Worm (Caenorhabditis elegans) whole organism, young adult: Measurements from ENCODE around the gene srx-19.

Experiments
- B0019.2 ChIP-seq: fragments of 200-800 bp; sonication (Bioruptor generic); conservative IDR thresholded peaks from 2 replicates; pipeline ENCODE4 v1.3.6; 2022; ENCODE audit warnings: missing genetic modification reagents, missing genetic modification characterization, missing compliant biosample characterization
- B0336.3 ChIP-seq: fragments of 200-800 bp; sonication (Bioruptor generic); IDR thresholded peaks from 2 replicates; pipeline ENCODE4 v1.3.6; 2022; ENCODE audit warnings: missing genetic modification characterization, missing compliant biosample characterization
- C17E4.6 ChIP-seq: fragments of 200-800 bp; sonication (Bioruptor generic); IDR thresholded peaks from 2 replicates; pipeline ENCODE4 v1.3.6; 2022; ENCODE audit warnings: missing genetic modification reagents, missing genetic modification characterization, missing compliant biosample characterization
- F10E7.11 ChIP-seq: sonication (generic microtip); optimal IDR thresholded peaks from 2 replicates; lab custom pipeline; 2017; ENCODE audit warnings: mild to moderate bottlenecking, missing genetic modification characterization, moderate library complexity, missing compliant biosample characterization
- F23B12.7 ChIP-seq: sonication (generic microtip); optimal IDR thresholded peaks from 2 replicates; lab custom pipeline; 2017; ENCODE audit warnings: missing genetic modification characterization, mild to moderate bottlenecking, missing compliant biosample characterization, antibody characterized with exemption, moderate library complexity; ENCODE audit not compliant: insufficient read depth
- F33H1.4 ChIP-seq: fragments of 200-800 bp; sonication (Bioruptor generic); IDR thresholded peaks from 2 replicates; pipeline ENCODE4 v1.3.6; 2022; ENCODE audit warnings: missing genetic modification reagents, missing genetic modification characterization, missing compliant biosample characterization
- F55B11.4 ChIP-seq: sonication (generic microtip); optimal IDR thresholded peaks from 2 replicates; lab custom pipeline; 2016; ENCODE audit warnings: missing compliant biosample characterization, missing genetic modification characterization, borderline replicate concordance; ENCODE audit not compliant: insufficient read depth
- F57A8.1 ChIP-seq: fragments of 200-800 bp; sonication (Bioruptor generic); optimal IDR thresholded peaks from 2 replicates; lab custom pipeline; 2018; ENCODE audit warnings: mild to moderate bottlenecking, missing genetic modification characterization, moderate library complexity, missing compliant biosample characterization
- K11D2.4 ChIP-seq: fragments of 200-800 bp; sonication (Bioruptor generic); IDR thresholded peaks from 2 replicates; pipeline ENCODE4 v1.3.6; 2022; ENCODE audit warnings: missing genetic modification reagents, missing genetic modification characterization, missing compliant biosample characterization
- K12H6.12 ChIP-seq: fragments of 200-800 bp; sonication (Bioruptor generic); optimal IDR thresholded peaks from 2 replicates; lab custom pipeline; 2018; ENCODE audit warnings: mild to moderate bottlenecking, missing genetic modification characterization, missing compliant biosample characterization
- T07F8.4 ChIP-seq: sonication (generic microtip); optimal IDR thresholded peaks from 2 replicates; lab custom pipeline; 2016; ENCODE audit warnings: mild to moderate bottlenecking, missing genetic modification characterization, moderate library complexity, missing compliant biosample characterization
- Y53F4B.3 ChIP-seq: fragments of 200-800 bp; sonication (Bioruptor generic); IDR thresholded peaks from 2 replicates; pipeline ENCODE4 v1.3.6; 2022; ENCODE audit warnings: missing genetic modification reagents, missing genetic modification characterization, missing compliant biosample characterization
- Y67H2A.10 ChIP-seq: fragments of 200-800 bp; sonication (Bioruptor generic); conservative IDR thresholded peaks from 2 replicates; pipeline ENCODE4 v1.3.6; 2022; ENCODE audit warnings: missing genetic modification reagents, missing genetic modification characterization, missing compliant biosample characterization
- Y79H2A.3 ChIP-seq: fragments of 200-800 bp; sonication (Bioruptor generic); conservative IDR thresholded peaks from 2 replicates; pipeline ENCODE4 v1.3.6; 2022; ENCODE audit warnings: missing genetic modification reagents, missing genetic modification characterization, missing compliant biosample characterization
- ZK185.1 ChIP-seq: sonication (generic microtip); optimal IDR thresholded peaks from 2 replicates; lab custom pipeline; 2016; ENCODE audit warnings: mild to moderate bottlenecking, missing genetic modification characterization, missing compliant biosample characterization; ENCODE audit not compliant: poor library complexity, severe bottlenecking
- aptf-2 ChIP-seq: fragments of 200-800 bp; sonication (Bioruptor generic); conservative IDR thresholded peaks from 2 replicates; pipeline ENCODE4 v1.3.6; 2022; ENCODE audit warnings: missing genetic modification reagents, missing genetic modification characterization, missing compliant biosample characterization
- attf-5 ChIP-seq: fragments of 200-800 bp; sonication (Bioruptor generic); optimal IDR thresholded peaks from 2 replicates; lab custom pipeline; 2018; ENCODE audit warnings: mild to moderate bottlenecking, missing genetic modification characterization, missing compliant biosample characterization
- bed-1 ChIP-seq: fragments of 200-800 bp; sonication (Bioruptor generic); IDR thresholded peaks from 2 replicates; pipeline ENCODE4 v1.3.6; 2022; ENCODE audit warnings: missing genetic modification reagents, missing genetic modification characterization, missing compliant biosample characterization
- ccch-3 ChIP-seq: fragments of 200-800 bp; sonication (Bioruptor generic); optimal IDR thresholded peaks from 2 replicates; lab custom pipeline; 2018; ENCODE audit warnings: mild to moderate bottlenecking, missing genetic modification characterization, missing compliant biosample characterization
- cebp-2 ChIP-seq: fragments of 200-800 bp; sonication (Bioruptor generic); IDR thresholded peaks from 2 replicates; pipeline ENCODE4 v1.3.6; 2022; ENCODE audit warnings: missing genetic modification characterization, missing compliant biosample characterization
- ceh-40 ChIP-seq: fragments of 200-800 bp; sonication (Bioruptor generic); IDR thresholded peaks from 2 replicates; pipeline ENCODE4 v1.3.6; 2022; ENCODE audit warnings: missing genetic modification characterization, missing compliant biosample characterization
- ceh-58 ChIP-seq: fragments of 200-800 bp; sonication (Bioruptor generic); IDR thresholded peaks from 2 replicates; pipeline ENCODE4 v1.3.6; 2022; ENCODE audit warnings: missing genetic modification characterization, missing compliant biosample characterization
- chd-7 ChIP-seq: sonication (generic microtip); optimal IDR thresholded peaks from 2 replicates; lab custom pipeline; 2016; ENCODE audit warnings: mild to moderate bottlenecking, missing genetic modification characterization, moderate library complexity, missing compliant biosample characterization
- dox-1 ChIP-seq: fragments of 200-800 bp; sonication (Bioruptor generic); IDR thresholded peaks from 2 replicates; pipeline ENCODE4 v1.3.6; 2022; ENCODE audit warnings: missing genetic modification reagents, missing genetic modification characterization, missing compliant biosample characterization
- efl-1 ChIP-seq: fragments of 150-350 bp; optimal IDR thresholded peaks from 2 replicates; lab custom pipeline; 2014; ENCODE audit warnings: missing biosample characterization, missing genetic modification reagents, missing genetic modification characterization
- egl-44 ChIP-seq: fragments of 200-800 bp; sonication (Bioruptor generic); IDR thresholded peaks from 2 replicates; pipeline ENCODE4 v1.3.6; 2022; ENCODE audit warnings: missing genetic modification reagents, missing genetic modification characterization, missing compliant biosample characterization
- egrh-3 ChIP-seq: fragments of 200-800 bp; sonication (Bioruptor generic); IDR thresholded peaks from 2 replicates; pipeline ENCODE4 v1.3.6; 2022; ENCODE audit warnings: missing genetic modification reagents, missing genetic modification characterization, missing compliant biosample characterization
- ekl-4 ChIP-seq: fragments of 200-800 bp; sonication (Bioruptor generic); IDR thresholded peaks from 2 replicates; pipeline ENCODE4 v1.3.6; 2022; ENCODE audit warnings: missing genetic modification reagents, missing genetic modification characterization, missing compliant biosample characterization
- hlh-12 ChIP-seq: sonication (generic microtip); optimal IDR thresholded peaks from 2 replicates; lab custom pipeline; 2016; ENCODE audit warnings: missing genetic modification characterization, missing compliant biosample characterization
- hlh-26 ChIP-seq: fragments of 200-800 bp; sonication (Bioruptor generic); conservative IDR thresholded peaks from 2 replicates; pipeline ENCODE4 v1.3.6; 2022; ENCODE audit warnings: missing genetic modification reagents, missing genetic modification characterization, missing compliant biosample characterization
- lin-26 ChIP-seq: fragments of 200-800 bp; sonication (Bioruptor generic); IDR thresholded peaks from 2 replicates; pipeline ENCODE4 v1.3.6; 2022; ENCODE audit warnings: missing genetic modification reagents, missing genetic modification characterization, missing compliant biosample characterization
- lir-1 ChIP-seq: fragments of 200-800 bp; sonication (Bioruptor generic); conservative IDR thresholded peaks from 2 replicates; pipeline ENCODE4 v1.3.6; 2022; ENCODE audit warnings: missing genetic modification reagents, missing genetic modification characterization, missing compliant biosample characterization
- lsl-1 ChIP-seq: fragments of 200-800 bp; sonication (Bioruptor generic); optimal IDR thresholded peaks from 2 replicates; lab custom pipeline; 2018; ENCODE audit warnings: mild to moderate bottlenecking, missing genetic modification characterization, moderate library complexity, missing compliant biosample characterization
- madf-10 ChIP-seq: sonication (generic microtip); optimal IDR thresholded peaks from 2 replicates; lab custom pipeline; 2016; ENCODE audit warnings: mild to moderate bottlenecking, missing genetic modification characterization, missing compliant biosample characterization
- madf-8 ChIP-seq: fragments of 200-800 bp; sonication (Bioruptor generic); conservative IDR thresholded peaks from 2 replicates; pipeline ENCODE4 v1.3.6; 2022; ENCODE audit warnings: missing genetic modification reagents, missing genetic modification characterization, missing compliant biosample characterization
- nfya-1 ChIP-seq: sonication (generic microtip); optimal IDR thresholded peaks from 2 replicates; lab custom pipeline; 2017; ENCODE audit warnings: antibody characterized with exemption, missing compliant biosample characterization, missing genetic modification characterization, borderline replicate concordance; ENCODE audit not compliant: insufficient read depth
- nhr-120 ChIP-seq: fragments of 200-800 bp; sonication (Bioruptor generic); IDR thresholded peaks from 2 replicates; pipeline ENCODE4 v1.3.6; 2022; ENCODE audit warnings: missing genetic modification characterization, missing compliant biosample characterization
- rec-8 ChIP-seq, 2 experiments: sonication (generic microtip); optimal IDR thresholded peaks; 2 replicates each; lab custom pipeline; 2016; ENCODE audit warnings: mild to moderate bottlenecking in 2 of 2, missing genetic modification characterization in 2 of 2, missing genetic modification reagents in 2 of 2, missing genotype in 2 of 2, missing biosample characterization in 1 of 2, missing compliant biosample characterization in 1 of 2, moderate library complexity in 1 of 2
- repo-1 ChIP-seq: sonication (generic microtip); optimal IDR thresholded peaks from 2 replicates; lab custom pipeline; 2017; ENCODE audit warnings: mild to moderate bottlenecking, missing genetic modification characterization, missing compliant biosample characterization
- snpc-3.4 ChIP-seq: sonication (generic microtip); optimal IDR thresholded peaks from 2 replicates; lab custom pipeline; 2017; ENCODE audit warnings: missing genetic modification characterization, mild to moderate bottlenecking, missing compliant biosample characterization, antibody characterized with exemption, moderate library complexity, missing genotype, missing genetic modification reagents
- sptf-2 ChIP-seq: fragments of 200-800 bp; sonication (Bioruptor generic); optimal IDR thresholded peaks from 2 replicates; lab custom pipeline; 2018; ENCODE audit warnings: mild to moderate bottlenecking, missing genetic modification characterization, missing compliant biosample characterization
- tlf-1 ChIP-seq: fragments of 200-800 bp; sonication (Bioruptor generic); optimal IDR thresholded peaks from 2 replicates; lab custom pipeline; 2018; ENCODE audit warnings: mild to moderate bottlenecking, missing genetic modification characterization, missing compliant biosample characterization
- unc-62 ChIP-seq: fragments of 150-350 bp; optimal IDR thresholded peaks from 2 replicates; lab custom pipeline; 2014; ENCODE audit warnings: missing biosample characterization, missing genetic modification reagents, missing genetic modification characterization
- zim-3 ChIP-seq: sonication (generic microtip); optimal IDR thresholded peaks from 2 replicates; lab custom pipeline; 2017; ENCODE audit warnings: mild to moderate bottlenecking, missing genetic modification characterization, moderate library complexity, missing compliant biosample characterization
- ztf-22 ChIP-seq: fragments of 200-800 bp; sonication (Bioruptor generic); optimal IDR thresholded peaks from 2 replicates; lab custom pipeline; 2018; ENCODE audit warnings: mild to moderate bottlenecking, missing genetic modification characterization, moderate library complexity, missing compliant biosample characterization
- ztf-26 ChIP-seq: sonication (generic microtip); optimal IDR thresholded peaks from 2 replicates; lab custom pipeline; 2017; ENCODE audit warnings: missing genetic modification characterization, missing compliant biosample characterization

Gene srx-19

DNA sequence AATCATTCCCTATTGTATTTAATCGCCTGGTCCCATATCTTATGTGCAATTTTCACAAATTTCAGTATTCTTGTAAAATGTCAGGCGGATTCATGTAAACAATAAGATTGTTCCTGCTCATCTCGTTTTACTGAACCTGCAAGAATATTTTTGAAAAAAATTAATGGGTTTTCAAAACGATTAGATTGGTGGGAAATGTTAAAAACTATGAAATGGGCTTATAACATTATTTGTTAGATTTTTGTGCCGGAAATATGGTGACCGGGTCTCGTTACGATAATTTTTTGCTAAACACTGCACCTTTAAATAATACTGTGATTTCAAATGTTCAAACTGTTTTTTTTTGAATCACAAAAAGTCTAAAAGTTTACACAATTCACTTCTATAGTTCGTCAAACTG lies 32.4 kb downstream of the srx-19 start (continued):
- TF ChIP-seq rec-8 (tag; optimal IDR thresholded peaks at IDR 0.05; lab: Kevin White, UChicago) (no peak), ztf-22 (GFP tag; lab: Kevin White, UChicago) (no peak), ztf-26 (tag; lab: Kevin White, UChicago) (no peak), ekl-4 (GFP tag; lab: Robert Waterston, UW) (peak; percentile 41; the same call in 1 of the 2 replicates), tlf-1 (GFP tag; lab: Kevin White, UChicago) (no peak), lir-1 (GFP tag; lab: Robert Waterston, UW) (no peak), aptf-2 (GFP tag; lab: Robert Waterston, UW) (no peak)

DNA sequence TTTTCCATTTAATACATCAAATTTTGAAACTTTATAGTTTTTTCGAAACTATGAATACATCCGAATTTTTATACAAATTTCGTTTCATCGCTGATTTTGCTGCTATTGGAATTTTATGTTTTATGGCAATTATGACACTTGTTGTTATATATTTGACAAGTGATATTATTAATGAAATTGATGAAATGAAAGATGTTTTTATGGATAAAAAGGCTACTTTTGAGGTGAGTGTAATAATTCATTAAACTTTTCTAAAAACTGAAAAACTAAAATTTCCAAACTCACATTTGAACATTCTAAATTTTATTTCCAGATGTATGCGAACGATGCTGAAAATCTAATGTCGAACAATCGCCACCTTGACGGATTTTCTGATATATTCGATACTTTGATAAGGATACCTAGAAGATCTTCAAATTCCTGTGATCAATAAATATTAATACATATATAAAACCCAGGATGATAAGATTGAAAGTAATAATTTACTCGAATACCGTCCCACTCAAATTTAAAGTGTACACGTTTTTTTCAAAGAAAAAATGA lies 33.0 kb downstream of the srx-19 start, which contains the start of the genes T22D1.17 and T22D1.8:
Gene T22D1.17, plus strand, starts transcription at position 51 of the 543 bp plus-strand sequence.
Gene T22D1.8, minus strand, starts transcription at position 402 of the 543 bp plus-strand sequence.
- TF ChIP-seq aptf-2 (GFP tag; lab: Robert Waterston, UW), result no peak
- no peak for TF ChIP-seq sptf-2
- TF ChIP-seq F10E7.11 (tag; lab: Kevin White, UChicago), result no peak
- TF ChIP-seq madf-8 (GFP tag; lab: Robert Waterston, UW), result no peak; the same call in 1 of the 2 replicates
- TF ChIP-seq repo-1, result no peak
- no peak for TF ChIP-seq nfya-1 (tag; lab: Kevin White, UChicago)
- TF ChIP-seq Y53F4B.3 (GFP tag; lab: Robert Waterston, UW), result no peak
- TF ChIP-seq egl-44 (GFP tag; lab: Robert Waterston, UW), result no peak
- no peak for TF ChIP-seq chd-7 (tag; lab: Kevin White, UChicago)
- peak; percentile 71 for TF ChIP-seq snpc-3.4 (tag; lab: Kevin White, UChicago)
- TF ChIP-seq Y67H2A.10 (GFP tag; lab: Robert Waterston, UW), result no peak
- TF ChIP-seq zim-3, result no peak
- TF ChIP-seq B0336.3, result peak; percentile 10; the same call in 1 of the 2 replicates
- no peak for TF ChIP-seq madf-10 (tag; lab: Kevin White, UChicago)
- TF ChIP-seq lsl-1, result peak; percentile 18
- no peak for TF ChIP-seq dox-1 (GFP tag; lab: Robert Waterston, UW)
- TF ChIP-seq ZK185.1 (tag; lab: Kevin White, UChicago), result no peak
- no peak for TF ChIP-seq K12H6.12
- TF ChIP-seq B0019.2 (GFP tag; lab: Robert Waterston, UW), result no peak
- TF ChIP-seq ceh-40 (GFP tag; lab: Robert Waterston, UW), result no peak
- TF ChIP-seq unc-62 (GFP tag; lab: Kevin White, UChicago), result no peak
- no peak for TF ChIP-seq Y79H2A.3 (GFP tag; lab: Robert Waterston, UW)
- TF ChIP-seq nhr-120 (GFP tag; lab: Robert Waterston, UW), result 0 out of 2 replicates have a peak, but pooled peaks have one; percentile 26
- no peak for TF ChIP-seq ccch-3 (GFP tag; lab: Kevin White, UChicago)
- no peak for TF ChIP-seq hlh-12 (tag; lab: Kevin White, UChicago)
- TF ChIP-seq F33H1.4, result peak; percentile 35; the same call in 1 of the 2 replicates
- TF ChIP-seq ztf-26 (tag; lab: Kevin White, UChicago), result no peak
- TF ChIP-seq lin-26 (GFP tag; lab: Robert Waterston, UW), result peak; percentile 62; the same call in 1 of the 2 replicates
- no peak for TF ChIP-seq bed-1 (GFP tag; lab: Robert Waterston, UW)
- TF ChIP-seq efl-1 (GFP tag; lab: Kevin White, UChicago), result no peak
- no peak for TF ChIP-seq attf-5
- no peak for TF ChIP-seq ceh-58 (GFP tag; lab: Robert Waterston, UW)
- no peak for TF ChIP-seq cebp-2 (GFP tag; lab: Robert Waterston, UW)
- TF ChIP-seq hlh-26 (GFP tag; lab: Robert Waterston, UW), result no peak
- TF ChIP-seq F57A8.1 (GFP tag; lab: Kevin White, UChicago), result no peak
- TF ChIP-seq C17E4.6 (GFP tag; lab: Robert Waterston, UW), result peak; percentile 44; the same call in 1 of the 2 replicates
- TF ChIP-seq K11D2.4 (GFP tag; lab: Robert Waterston, UW), result no peak
- TF ChIP-seq F55B11.4 (tag; lab: Kevin White, UChicago), result no peak
- TF ChIP-seq ztf-22 (GFP tag; lab: Kevin White, UChicago), result no peak
- TF ChIP-seq F23B12.7, result no peak
- no peak for TF ChIP-seq egrh-3 (GFP tag; lab: Robert Waterston, UW)
- TF ChIP-seq T07F8.4, result no peak
